Worm (Caenorhabditis elegans) whole organism, L4 larva: ENCODE results near the gene C05E4.12.

ENCODE experiments used
- D1046.2 ChIP-seq: fragments of 200-800 bp; sonication (Bioruptor generic); IDR thresholded peaks from 2 replicates; pipeline ENCODE4 v1.3.6; 2022; ENCODE audit warnings: missing genetic modification characterization, missing compliant biosample characterization
- F10B5.3 ChIP-seq: sonication (generic microtip); optimal IDR thresholded peaks from 2 replicates; lab custom pipeline; 2016; ENCODE audit warnings: mild to moderate bottlenecking, missing genetic modification characterization, missing compliant biosample characterization
- F26F4.8 ChIP-seq: fragments of 200-800 bp; sonication (Bioruptor generic); conservative IDR thresholded peaks from 2 replicates; pipeline ENCODE4 v1.3.6; 2022; ENCODE audit warnings: missing genetic modification characterization, missing compliant biosample characterization
- F44E2.7 ChIP-seq: fragments of 200-800 bp; sonication (Bioruptor generic); IDR thresholded peaks from 2 replicates; pipeline ENCODE4 v2.1.2; 2022; ENCODE audit warnings: missing genetic modification characterization, missing compliant biosample characterization
- R02D3.7 ChIP-seq: fragments of 150-350 bp; sonication (generic microtip); optimal IDR thresholded peaks from 3 replicates; lab custom pipeline; 2014; ENCODE audit warnings: missing biosample characterization, missing genetic modification characterization
- T20F7.1 ChIP-seq: fragments of 200-800 bp; sonication (Bioruptor generic); optimal IDR thresholded peaks from 2 replicates; lab custom pipeline; 2018; ENCODE audit warnings: mild to moderate bottlenecking, missing genetic modification characterization, missing compliant biosample characterization
- Y105C5A.15 ChIP-seq: fragments of 200-800 bp; sonication (Bioruptor generic); IDR thresholded peaks from 2 replicates; pipeline ENCODE4 v1.3.6; 2022; ENCODE audit warnings: missing genetic modification characterization, missing compliant biosample characterization
- Y48G9A.11 ChIP-seq: fragments of 200-800 bp; sonication (Bioruptor generic); IDR thresholded peaks from 2 replicates; pipeline ENCODE4 v1.3.6; 2022; ENCODE audit warnings: missing genetic modification reagents, missing genetic modification characterization, missing compliant biosample characterization
- Y5F2A.4 ChIP-seq: fragments of 200-800 bp; sonication (Bioruptor generic); optimal IDR thresholded peaks from 2 replicates; lab custom pipeline; 2018; ENCODE audit warnings: mild to moderate bottlenecking, missing genetic modification characterization, missing compliant biosample characterization
- arid-1 ChIP-seq: fragments of 200-800 bp; sonication (Bioruptor generic); conservative IDR thresholded peaks from 2 replicates; pipeline ENCODE4 v1.3.6; 2022; ENCODE audit warnings: missing genetic modification reagents, missing genetic modification characterization, missing compliant biosample characterization
- attf-4 ChIP-seq: sonication (generic microtip); optimal IDR thresholded peaks from 3 replicates; lab custom pipeline; 2017; ENCODE audit warnings: missing biosample characterization, missing genetic modification characterization
- ceh-28 ChIP-seq: fragments of 150-350 bp; optimal IDR thresholded peaks from 2 replicates; lab custom pipeline; 2014; ENCODE audit warnings: missing biosample characterization, missing genetic modification reagents, missing genetic modification characterization
- ceh-44 ChIP-seq: fragments of 200-800 bp; sonication (Bioruptor generic); IDR thresholded peaks from 2 replicates; pipeline ENCODE4 v1.3.6; 2022; ENCODE audit warnings: missing genetic modification reagents, missing genetic modification characterization, missing compliant biosample characterization
- ceh-82 ChIP-seq: sonication (generic microtip); optimal IDR thresholded peaks from 2 replicates; lab custom pipeline; 2017; ENCODE audit warnings: missing biosample characterization, missing genetic modification characterization
- daf-16 ChIP-seq, 3 experiments: sonication (generic microtip); optimal IDR thresholded peaks; 2 replicates each; lab custom pipeline; 2016 to 2017; ENCODE audit warnings: missing genetic modification characterization in 3 of 3, missing genetic modification reagents in 3 of 3, mild to moderate bottlenecking in 2 of 3, missing compliant biosample characterization in 2 of 3, missing biosample characterization in 1 of 3, moderate library complexity in 1 of 3
- dmd-6 ChIP-seq: fragments of 200-800 bp; sonication (Bioruptor generic); IDR thresholded peaks from 2 replicates; pipeline ENCODE4 v1.3.6; 2022; ENCODE audit warnings: missing genetic modification reagents, missing genetic modification characterization, missing compliant biosample characterization
- dmd-9 ChIP-seq: fragments of 200-800 bp; sonication (Bioruptor generic); IDR thresholded peaks from 2 replicates; pipeline ENCODE4 v1.3.6; 2022; ENCODE audit warnings: missing genetic modification reagents, missing genetic modification characterization, missing compliant biosample characterization
- dpl-1 ChIP-seq: fragments of 150-350 bp; optimal IDR thresholded peaks from 2 replicates; lab custom pipeline; 2014; ENCODE audit warnings: missing biosample characterization, missing genetic modification reagents, missing genetic modification characterization
- duxl-1 ChIP-seq: sonication (generic microtip); optimal IDR thresholded peaks from 2 replicates; lab custom pipeline; 2016; ENCODE audit warnings: mild to moderate bottlenecking, missing genetic modification characterization, moderate library complexity, missing compliant biosample characterization; ENCODE audit not compliant: poor library complexity
- egl-27 ChIP-seq: sonication (generic microtip); optimal IDR thresholded peaks from 3 replicates; lab custom pipeline; 2017; ENCODE audit warnings: missing biosample characterization, missing genetic modification reagents, missing genetic modification characterization
- fkh-10 ChIP-seq: fragments of 150-350 bp; optimal IDR thresholded peaks from 2 replicates; lab custom pipeline; 2014; ENCODE audit warnings: missing biosample characterization, missing genetic modification reagents, missing genetic modification characterization
- gei-8 ChIP-seq: fragments of 200-800 bp; sonication (Bioruptor generic); optimal IDR thresholded peaks from 2 replicates; lab custom pipeline; 2018; ENCODE audit warnings: mild to moderate bottlenecking, missing genetic modification characterization, missing compliant biosample characterization
- lim-7 ChIP-seq: fragments of 200-800 bp; sonication (Bioruptor generic); IDR thresholded peaks from 2 replicates; pipeline ENCODE4 v1.3.6; 2022; ENCODE audit warnings: missing genetic modification characterization, missing compliant biosample characterization
- lin-15B ChIP-seq: fragments of 150-350 bp; sonication (generic microtip); optimal IDR thresholded peaks from 3 replicates; lab custom pipeline; 2014; ENCODE audit warnings: missing biosample characterization, missing genetic modification characterization
- lir-3 ChIP-seq: sonication (generic microtip); optimal IDR thresholded peaks from 2 replicates; lab custom pipeline; 2016; ENCODE audit warnings: mild to moderate bottlenecking, missing genetic modification characterization, missing compliant biosample characterization
- lsy-2 ChIP-seq, 2 experiments: fragments of 150-350 bp in 1 of 2; sonication (generic microtip) in 1 of 2; optimal IDR thresholded peaks; 2 replicates each; lab custom pipeline; 2014 to 2017; ENCODE audit warnings: missing biosample characterization in 2 of 2, missing genetic modification characterization in 2 of 2
- madf-5 ChIP-seq, 2 experiments: fragments of 200-800 bp; sonication (Bioruptor generic); IDR thresholded peaks; 2 replicates each; pipeline ENCODE4 v1.3.6; 2022; ENCODE audit warnings: missing compliant biosample characterization in 2 of 2, missing genetic modification characterization in 2 of 2
- madf-9 ChIP-seq: fragments of 200-800 bp; sonication (Bioruptor generic); conservative IDR thresholded peaks from 2 replicates; pipeline ENCODE4 v1.3.6; 2022; ENCODE audit warnings: missing genetic modification reagents, missing genetic modification characterization, missing compliant biosample characterization
- mdl-1 ChIP-seq, 2 experiments: fragments of 150-350 bp in 1 of 2; sonication (generic microtip) in 1 of 2; optimal IDR thresholded peaks; 2 replicates each; lab custom pipeline; 2014 to 2017; ENCODE audit warnings: missing biosample characterization in 2 of 2, missing genetic modification characterization in 2 of 2
- mdt-29 ChIP-seq: fragments of 200-800 bp; sonication (Bioruptor generic); IDR thresholded peaks from 2 replicates; pipeline ENCODE4 v1.3.6; 2022; ENCODE audit warnings: missing genetic modification reagents, missing genetic modification characterization, missing compliant biosample characterization
- mxl-3 ChIP-seq: fragments of 200-800 bp; sonication (Bioruptor generic); optimal IDR thresholded peaks from 2 replicates; lab custom pipeline; 2018; ENCODE audit warnings: mild to moderate bottlenecking, missing genetic modification characterization, missing compliant biosample characterization
- nhr-11 ChIP-seq: fragments of 150-350 bp; optimal IDR thresholded peaks from 2 replicates; lab custom pipeline; 2014; ENCODE audit warnings: missing biosample characterization, missing genetic modification characterization
- nhr-25 ChIP-seq: sonication (generic microtip); optimal IDR thresholded peaks from 2 replicates; lab custom pipeline; 2017; ENCODE audit warnings: missing genetic modification characterization, mild to moderate bottlenecking, missing compliant biosample characterization, antibody characterized with exemption, moderate library complexity, borderline replicate concordance; ENCODE audit not compliant: insufficient read depth
- nhr-28 ChIP-seq: fragments of 150-350 bp; optimal IDR thresholded peaks from 2 replicates; lab custom pipeline; 2014; ENCODE audit warnings: missing biosample characterization, missing genetic modification characterization
- nhr-41 ChIP-seq: fragments of 200-800 bp; sonication (Bioruptor generic); IDR thresholded peaks from 2 replicates; pipeline ENCODE4 v1.3.6; 2022; ENCODE audit warnings: missing genetic modification reagents, missing genetic modification characterization, missing compliant biosample characterization
- nhr-42 ChIP-seq: fragments of 200-800 bp; sonication (Bioruptor generic); IDR thresholded peaks from 2 replicates; pipeline ENCODE4 v1.3.6; 2022; ENCODE audit warnings: missing genetic modification characterization, missing compliant biosample characterization
- nhr-6 ChIP-seq: fragments of 150-350 bp; optimal IDR thresholded peaks from 2 replicates; lab custom pipeline; 2014; ENCODE audit warnings: missing biosample characterization, missing genetic modification characterization
- nhr-77 ChIP-seq: fragments of 150-350 bp; optimal IDR thresholded peaks from 2 replicates; lab custom pipeline; 2014; ENCODE audit warnings: missing biosample characterization, missing genetic modification characterization
- pqm-1 ChIP-seq: sonication (generic microtip); optimal IDR thresholded peaks from 2 replicates; lab custom pipeline; 2017; ENCODE audit warnings: missing biosample characterization, missing genetic modification characterization
- snpc-1.2 ChIP-seq: fragments of 200-800 bp; sonication (Bioruptor generic); IDR thresholded peaks from 2 replicates; pipeline ENCODE4 v1.3.6; 2022; ENCODE audit warnings: missing genetic modification reagents, missing genetic modification characterization, missing compliant biosample characterization
- snpc-4 ChIP-seq: fragments of 150-350 bp; optimal IDR thresholded peaks from 2 replicates; lab custom pipeline; 2014; ENCODE audit warnings: missing biosample characterization, missing genetic modification characterization
- spr-3 ChIP-seq: fragments of 200-800 bp; sonication (Bioruptor generic); optimal IDR thresholded peaks from 2 replicates; lab custom pipeline; 2018; ENCODE audit warnings: mild to moderate bottlenecking, missing genetic modification characterization, missing compliant biosample characterization
- tag-97 ChIP-seq: fragments of 200-800 bp; sonication (Bioruptor generic); IDR thresholded peaks from 2 replicates; pipeline ENCODE4 v1.3.6; 2022; ENCODE audit warnings: missing genetic modification characterization, missing compliant biosample characterization
- vab-7 ChIP-seq: fragments of 200-800 bp; sonication (Bioruptor generic); IDR thresholded peaks from 2 replicates; pipeline ENCODE4 v1.3.6; 2022; ENCODE audit warnings: missing genetic modification reagents, missing genetic modification characterization, missing compliant biosample characterization
- zfp-2 ChIP-seq: sonication (generic microtip); optimal IDR thresholded peaks from 2 replicates; lab custom pipeline; 2016; ENCODE audit warnings: mild to moderate bottlenecking, missing genetic modification characterization, missing compliant biosample characterization
- zfp-3 ChIP-seq: fragments of 200-800 bp; sonication (Bioruptor generic); conservative IDR thresholded peaks from 2 replicates; pipeline ENCODE4 v1.3.6; 2022; ENCODE audit warnings: missing genetic modification reagents, missing genetic modification characterization, missing compliant biosample characterization
- ztf-7 ChIP-seq: fragments of 150-350 bp; optimal IDR thresholded peaks from 2 replicates; lab custom pipeline; 2014; ENCODE audit warnings: missing biosample characterization, missing genetic modification characterization

The C05E4.12 gene

ce11 chrV:779999-780398 is 18.2 kb upstream of the C05E4.12 start, which contains the start of gene srbc-60:
srbc-60 (plus strand) TSS chrV:780299.
- no peak for TF ChIP-seq nhr-6 (tag; lab: Kevin White, UChicago)

DNA sequence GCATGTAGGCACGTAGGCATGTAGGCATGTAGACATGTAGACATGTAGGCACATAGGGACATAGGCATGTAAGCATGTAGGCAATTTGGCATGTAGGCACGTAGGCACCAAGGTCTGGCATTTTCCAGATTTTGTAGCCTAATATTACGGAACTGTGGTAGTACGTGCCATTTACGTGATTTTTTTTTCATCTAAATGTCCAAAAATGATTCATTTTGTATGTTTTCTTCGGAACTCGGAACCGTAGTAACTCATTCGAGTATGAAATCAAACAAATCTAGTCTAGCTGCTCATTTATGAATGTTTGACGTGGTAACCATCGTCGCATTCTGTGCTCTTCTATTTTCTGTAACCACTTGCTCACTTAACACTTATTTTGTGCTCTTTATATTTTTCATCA is 16.6 kb upstream of the C05E4.12 start, which contains the start of gene srbc-59:
Gene srbc-59, plus strand, starts transcription at position 301 of the 400 bp plus-strand sequence.
- TF ChIP-seq Y5F2A.4 (GFP tag; lab: Kevin White, UChicago) (no peak), R02D3.7 (tag; lab: Kevin White, UChicago) (no peak), dmd-9 (GFP tag; lab: Robert Waterston, UW) (no peak), nhr-11 (tag; lab: Kevin White, UChicago) (no peak), madf-9 (GFP tag; lab: Robert Waterston, UW) (no peak), zfp-3 (GFP tag; lab: Robert Waterston, UW) (no peak), lsy-2 (tag; optimal IDR thresholded peaks at IDR 0.05; lab: Kevin White, UChicago) (no peak), F26F4.8 (GFP tag; lab: Robert Waterston, UW) (no peak), lim-7 (GFP tag; lab: Robert Waterston, UW) (no peak), D1046.2 (GFP tag; lab: Robert Waterston, UW) (no peak), nhr-25 (tag; lab: Kevin White, UChicago) (no peak)

DNA sequence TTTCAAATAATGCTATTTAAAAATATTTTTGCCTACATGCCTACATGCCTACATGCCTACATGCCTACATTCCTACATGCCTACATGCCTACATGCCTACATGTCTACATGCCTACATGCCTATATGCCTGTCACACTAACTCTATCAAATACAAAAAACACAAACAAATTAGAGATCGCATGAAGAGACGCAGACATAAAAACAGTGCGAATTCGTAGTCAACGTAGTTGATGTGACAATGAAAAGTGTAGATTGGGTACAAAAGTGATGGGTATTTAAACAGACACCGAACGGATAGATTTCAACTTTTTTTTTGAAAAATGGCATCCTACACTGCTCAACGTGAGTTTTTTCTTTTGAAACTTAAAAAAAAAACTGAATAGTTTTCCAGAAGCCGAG is 15.5 kb upstream of the C05E4.12 start, which contains the start of gene R09E12.9:
Gene R09E12.9, plus strand, starts transcription at position 316 of the 400 bp plus-strand sequence.
- no peak for TF ChIP-seq attf-4 (tag; lab: Kevin White, UChicago)
- no peak for TF ChIP-seq daf-16 (GFP tag; optimal IDR thresholded peaks at IDR 0.05; lab: Kevin White, UChicago)
- no peak for TF ChIP-seq daf-16 (tag; optimal IDR thresholded peaks at IDR 0.05; lab: Kevin White, UChicago)
- TF ChIP-seq Y105C5A.15 (GFP tag; lab: Robert Waterston, UW), result no peak
- TF ChIP-seq mdt-29 (GFP tag; lab: Robert Waterston, UW), result no peak
- no peak for TF ChIP-seq mxl-3
- TF ChIP-seq pqm-1 (tag; lab: Kevin White, UChicago), result no peak
- peak; percentile 95 for TF ChIP-seq nhr-42 (GFP tag; lab: Robert Waterston, UW)
- TF ChIP-seq egl-27, result no peak
- no peak for TF ChIP-seq dmd-9 (GFP tag; lab: Robert Waterston, UW)
- TF ChIP-seq gei-8 (GFP tag; lab: Kevin White, UChicago), result no peak
- no peak for TF ChIP-seq madf-9 (GFP tag; lab: Robert Waterston, UW)
- TF ChIP-seq duxl-1, result peak; percentile 20
- no peak for TF ChIP-seq ceh-44 (GFP tag; lab: Robert Waterston, UW)
- no peak for TF ChIP-seq mdl-1 (tag; optimal IDR thresholded peaks at IDR 0.05; lab: Kevin White, UChicago)
- TF ChIP-seq ceh-82 (tag; lab: Kevin White, UChicago), result no peak
- no peak for TF ChIP-seq fkh-10 (GFP tag; lab: Kevin White, UChicago)
- TF ChIP-seq nhr-41 (GFP tag; lab: Robert Waterston, UW), result no peak
- TF ChIP-seq madf-5 (GFP tag; IDR thresholded peaks at IDR 0.05; lab: Robert Waterston, UW), result no peak
- peak; percentile 3 for TF ChIP-seq dpl-1 (GFP tag; lab: Kevin White, UChicago)
- no peak for TF ChIP-seq T20F7.1
- TF ChIP-seq lir-3, result no peak
- no peak for TF ChIP-seq snpc-4 (tag; lab: Kevin White, UChicago)
- no peak for TF ChIP-seq ztf-7
- no peak for TF ChIP-seq ceh-28
- TF ChIP-seq zfp-3 (GFP tag; lab: Robert Waterston, UW), result no peak
- TF ChIP-seq zfp-2 (tag; lab: Kevin White, UChicago), result no peak
- no peak for TF ChIP-seq F10B5.3
- TF ChIP-seq lsy-2 (tag; optimal IDR thresholded peaks at IDR 0.05; lab: Kevin White, UChicago), result no peak
- TF ChIP-seq tag-97 (GFP tag; lab: Robert Waterston, UW), result no peak
- no peak for TF ChIP-seq snpc-1.2 (GFP tag; lab: Robert Waterston, UW)
- TF ChIP-seq spr-3 (GFP tag; lab: Kevin White, UChicago), result no peak
- TF ChIP-seq lin-15B (tag; lab: Kevin White, UChicago), result no peak
- TF ChIP-seq Y48G9A.11 (GFP tag; lab: Robert Waterston, UW), result no peak
- peak; percentile 100 for TF ChIP-seq nhr-28
- TF ChIP-seq F44E2.7 (GFP tag; lab: Robert Waterston, UW), result no peak
- TF ChIP-seq vab-7 (GFP tag; lab: Robert Waterston, UW), result no peak
- TF ChIP-seq dmd-6, result no peak; the same call in 1 of the 2 replicates
- no peak for TF ChIP-seq arid-1 (GFP tag; lab: Robert Waterston, UW)
- TF ChIP-seq nhr-77, result peak; percentile 100
